Worm (Caenorhabditis elegans) whole organism, L2 larva: Measurements from ENCODE around the gene fbxc-15.
"Not testable (repeated sequence)": the region's sequence is repeated elsewhere in the genome, so short reads cannot be mapped to it uniquely, and the experiment has no call there.

ENCODE experiments used
- C34F6.9 ChIP-seq: fragments of 150-350 bp; optimal IDR thresholded peaks from 2 replicates; lab custom pipeline; 2014; ENCODE audit warnings: missing biosample characterization, missing genetic modification characterization
- ama-1 ChIP-seq: fragments of 150-350 bp; optimal IDR thresholded peaks from 2 replicates; lab custom pipeline; 2018; ENCODE audit warnings: inconsistent platforms
- blmp-1 ChIP-seq: sonication (generic microtip); optimal IDR thresholded peaks from 2 replicates; lab custom pipeline; 2017; ENCODE audit warnings: missing genetic modification characterization, mild to moderate bottlenecking, missing compliant biosample characterization, antibody characterized with exemption, moderate library complexity; ENCODE audit not compliant: insufficient read depth
- lin-11 ChIP-seq: fragments of 150-350 bp; sonication (generic microtip); optimal IDR thresholded peaks from 2 replicates; lab custom pipeline; 2014; ENCODE audit warnings: missing biosample characterization, missing genetic modification characterization, inconsistent platforms, mixed read lengths
- lsy-2 ChIP-seq, 2 experiments: fragments of 150-350 bp in 1 of 2; sonication (generic microtip) in 1 of 2; optimal IDR thresholded peaks; 2 replicates each; lab custom pipeline; 2014 to 2017; ENCODE audit warnings: missing biosample characterization in 2 of 2, missing genetic modification characterization in 2 of 2
- mab-5 ChIP-seq: fragments of 150-350 bp; optimal IDR thresholded peaks from 2 replicates; lab custom pipeline; 2014; ENCODE audit warnings: missing biosample characterization, missing genetic modification characterization
- nhr-12 ChIP-seq: fragments of 150-350 bp; optimal IDR thresholded peaks from 2 replicates; lab custom pipeline; 2014; ENCODE audit warnings: missing biosample characterization, missing genetic modification characterization
- nhr-25 ChIP-seq: fragments of 150-350 bp; sonication (generic microtip); optimal IDR thresholded peaks from 3 replicates; lab custom pipeline; 2014; ENCODE audit warnings: missing biosample characterization, missing genetic modification characterization
- nhr-6 ChIP-seq: fragments of 150-350 bp; optimal IDR thresholded peaks from 2 replicates; lab custom pipeline; 2014; ENCODE audit warnings: missing biosample characterization, missing genetic modification characterization
- nhr-77 ChIP-seq: fragments of 150-350 bp; optimal IDR thresholded peaks from 2 replicates; lab custom pipeline; 2014; ENCODE audit warnings: missing biosample characterization, missing genetic modification characterization
- zag-1 ChIP-seq: fragments of 150-350 bp; optimal IDR thresholded peaks from 2 replicates; lab custom pipeline; 2014; ENCODE audit warnings: missing biosample characterization, missing genetic modification characterization
- ztf-11 ChIP-seq: sonication (generic microtip); optimal IDR thresholded peaks from 2 replicates; lab custom pipeline; 2017; ENCODE audit warnings: missing biosample characterization, missing genetic modification characterization

- TF ChIP-seq C34F6.9; ztf-11 (tag; lab: Kevin White, UChicago); lin-11 (tag; lab: Kevin White, UChicago); nhr-12; blmp-1 (tag; lab: Kevin White, UChicago); nhr-6 (tag; lab: Kevin White, UChicago); nhr-25 (tag; lab: Kevin White, UChicago); nhr-77 (tag; lab: Kevin White, UChicago); ama-1; mab-5 (tag; lab: Kevin White, UChicago); zag-1 (tag; lab: Kevin White, UChicago); lsy-2 (tag; optimal IDR thresholded peaks at IDR 0.05; lab: Kevin White, UChicago): not testable (repeated sequence)
These were observed 45.5 kb downstream of the fbxc-15 start, which contains the start of gene btb-11 for ce11 chrII:1024684-1025083.
